Fruit fly (Drosophila melanogaster) whole organism, adult: ENCODE measurements around the gene Arf1.

Experiments
- CG11617 ChIP-seq: fragments of 200-800 bp; sonication (Bioruptor generic); optimal IDR thresholded peaks from 2 replicates; lab custom pipeline; 2017; ENCODE audit warnings: mild to moderate bottlenecking, missing biosample characterization, missing genetic modification reagents, missing genetic modification characterization
- Hr96 ChIP-seq: fragments of 200-800 bp; sonication (Bioruptor generic); optimal IDR thresholded peaks from 2 replicates; lab custom pipeline; 2016; ENCODE audit warnings: missing biosample characterization, missing genetic modification characterization

- no peak for TF ChIP-seq CG11617 (GFP tag; lab: Kevin White, UChicago)
- TF ChIP-seq Hr96 (GFP tag; lab: Kevin White, UChicago), result no peak
Measured at dm6 chr3L:22839726-22840228, 32.3 kb downstream of the Arf1 start.
